Fruit fly (Drosophila melanogaster): ENCODE results near the gene vkg.

- TF ChIP-seq CG8159 (tag; optimal IDR thresholded peaks at IDR 0.05) (no peak), CG4496 (GFP tag; IDR thresholded peaks at IDR 0.05) (no peak), CG12605 (GFP tag; IDR thresholded peaks at IDR 0.05) (no peak), D1 (tag; optimal IDR thresholded peaks at IDR 0.05) (no peak)
Observed at dm6 chr2L:5030535-5030934, 2.5 kb upstream of the vkg start.
